Worm (Caenorhabditis elegans) whole organism, L4/young adult: ENCODE data around the gene sru-13.

ENCODE experiments used
- W03F9.2 ChIP-seq: fragments of 150-350 bp; optimal IDR thresholded peaks from 2 replicates; lab custom pipeline; 2014; ENCODE audit warnings: missing biosample characterization, missing genetic modification characterization
- dao-5 ChIP-seq: sonication (generic microtip); optimal IDR thresholded peaks from 2 replicates; lab custom pipeline; 2016; ENCODE audit warnings: missing genotype, missing genetic modification characterization, moderate library complexity, missing compliant biosample characterization
- him-1 ChIP-seq: sonication (generic microtip); optimal IDR thresholded peaks from 2 replicates; lab custom pipeline; 2016; ENCODE audit warnings: missing genotype, missing genetic modification reagents, missing genetic modification characterization, missing compliant biosample characterization

DNA sequence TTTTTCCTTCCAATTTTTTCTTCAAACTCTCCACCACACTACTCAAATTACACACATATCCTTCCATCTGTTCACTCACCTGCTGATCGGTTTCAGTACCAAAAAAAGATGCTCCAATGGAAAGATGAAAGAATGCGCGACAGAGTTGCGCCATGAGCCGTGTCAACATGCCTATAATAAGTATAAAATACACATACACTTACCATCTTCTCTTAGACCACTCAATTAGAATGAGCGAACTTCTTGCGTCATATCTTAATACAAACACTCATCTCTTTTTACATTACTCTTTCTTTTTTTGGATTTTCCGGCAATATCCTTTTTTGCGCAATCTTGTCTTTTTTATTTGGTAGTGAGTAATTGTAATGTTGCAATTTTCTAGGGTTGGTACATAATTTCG, 15.3 kb upstream of the sru-13 start:
- no peak for TF ChIP-seq him-1 (tag; lab: Kevin White, UChicago)
- TF ChIP-seq dao-5, result no peak
- TF ChIP-seq W03F9.2 (tag; lab: Kevin White, UChicago), result no peak
